Worm (Caenorhabditis elegans) whole organism, dauer: ENCODE measurements around the gene snai-1.

ENCODE experiments used
- unc-62 ChIP-seq: sonication (generic microtip); optimal IDR thresholded peaks from 2 replicates; lab custom pipeline; 2017; ENCODE audit warnings: missing biosample characterization, missing genetic modification reagents, missing genetic modification characterization

snai-1 gene

DNA sequence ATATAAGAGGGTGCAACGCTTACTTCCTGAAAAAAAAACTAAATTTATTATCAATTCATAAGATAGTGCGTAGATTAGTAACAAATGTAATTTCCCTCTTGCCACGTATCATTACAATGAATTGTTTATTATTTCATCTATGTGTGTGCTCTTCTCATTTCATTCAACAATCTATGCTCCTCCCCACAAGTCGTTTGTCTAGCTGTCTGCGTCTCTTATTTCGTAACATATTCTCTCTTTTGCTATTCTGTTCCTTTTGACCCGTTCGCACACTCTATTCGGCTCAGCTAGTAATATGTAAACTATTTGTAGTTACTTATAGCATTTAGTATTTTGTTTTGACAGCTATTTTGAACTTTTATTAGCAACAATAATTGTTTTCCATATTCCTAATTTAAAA lies 31.5 kb downstream of the snai-1 start:
- TF ChIP-seq unc-62 = no peak

DNA sequence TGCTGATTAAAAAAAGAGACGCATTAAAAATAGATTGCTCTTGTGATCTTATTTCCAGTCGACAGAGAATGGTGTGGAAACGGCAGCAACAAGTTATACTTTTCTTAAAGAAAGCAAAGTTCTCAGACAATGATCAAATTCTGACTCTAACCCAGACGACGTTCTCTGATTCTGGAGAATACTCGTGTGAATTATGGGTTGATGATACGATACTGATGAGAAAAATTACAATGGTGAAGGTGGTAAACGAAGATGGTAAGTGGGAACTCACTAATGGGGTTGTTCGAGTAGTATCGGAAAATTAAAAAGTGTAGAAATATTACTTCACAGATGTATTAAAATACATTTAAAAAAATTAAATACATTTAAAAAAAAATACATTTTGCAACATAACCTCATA lies 35.2 kb downstream of the snai-1 start:
- TF ChIP-seq unc-62 = no peak

ce11 chrIV:275146-275545 lies 38.4 kb downstream of the snai-1 start:
- TF ChIP-seq unc-62 = no peak

- TF ChIP-seq unc-62 = no peak
Observed at ce11 chrIV:274185-274584, 39.3 kb downstream of the snai-1 start, which contains the start of gene sma-10. Gene sma-10 (plus strand): TSS chrIV:274420.

- TF ChIP-seq unc-62 = no peak
Observed at ce11 chrIV:273299-273698, 40.2 kb downstream of the snai-1 start, which contains the start of gene srh-282. Gene srh-282 (minus strand): TSS chrIV:273399.

- no peak for TF ChIP-seq unc-62
Observed at ce11 chrIV:269107-269506, 44.4 kb downstream of the snai-1 start, which contains the start of gene T21D12.11. Gene T21D12.11 (plus strand): TSS chrIV:269407.

ce11 chrIV:266148-266547 lies 47.4 kb downstream of the snai-1 start, which contains the start of gene T21D12.12:
Gene T21D12.12 (plus strand): TSS chrIV:266448.
- no peak for TF ChIP-seq unc-62

DNA sequence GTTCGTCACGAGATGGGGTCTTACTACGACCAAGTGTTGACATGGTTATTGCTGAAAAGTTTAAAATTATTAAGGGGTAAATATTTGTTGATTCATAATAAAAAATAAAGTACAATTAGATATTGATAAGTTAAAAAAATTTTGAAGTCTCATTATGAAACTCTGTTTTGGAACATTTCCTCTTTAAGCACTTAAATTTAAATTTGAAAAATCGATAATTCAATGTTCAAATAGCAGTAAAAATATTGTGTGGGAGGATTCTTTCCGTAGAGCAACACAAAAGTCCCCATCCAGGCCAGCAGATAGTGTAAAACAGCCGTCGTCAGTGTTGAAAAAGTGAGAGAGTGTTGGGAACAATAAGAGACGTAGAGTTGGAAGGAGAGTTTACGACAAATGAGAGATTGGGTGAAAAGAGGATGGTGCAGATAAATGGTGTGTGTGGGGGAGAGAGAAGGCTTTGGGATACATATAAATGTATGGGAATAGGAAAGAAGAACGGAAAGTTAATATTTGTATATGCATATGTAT lies 49.3 kb downstream of the snai-1 start, which contains the start of gene pat-6:
TSS of gene pat-6 (minus strand) at position 51 of the 528 bp plus-strand sequence.
- TF ChIP-seq unc-62 = no peak

DNA sequence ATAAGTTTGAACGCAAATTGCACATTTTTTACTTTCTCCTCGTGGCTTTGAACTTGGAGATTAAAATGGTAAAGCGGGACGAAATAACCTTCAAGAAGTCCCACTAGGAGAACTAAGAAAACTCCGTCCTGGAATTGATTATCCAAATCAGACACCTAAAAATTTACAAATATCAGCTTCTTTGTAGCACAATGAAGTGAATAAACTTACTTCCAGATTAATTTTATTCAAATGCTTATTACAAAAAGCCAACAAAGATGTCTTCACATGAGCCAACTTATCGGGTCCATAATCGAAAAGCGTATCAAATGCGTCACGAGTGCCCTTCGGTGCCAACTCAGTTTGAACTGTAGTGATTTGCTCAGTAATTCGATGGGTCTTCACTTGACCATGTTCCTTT lies 51.1 kb downstream of the snai-1 start:
- no peak for TF ChIP-seq unc-62

- TF ChIP-seq unc-62 = no peak
Observed at ce11 chrIV:261607-262006, 51.9 kb downstream of the snai-1 start, which contains the start of gene pqbp-1.1. Gene pqbp-1.1 (minus strand): TSS chrIV:261683.
